Fruit fly (Drosophila melanogaster) whole organism, wandering third instar larva: ENCODE data around the gene orb.
A peak's percentile ranks its signal among the peaks of the same experiment; 100 is the strongest.

Experiments
- CG9705 ChIP-seq: fragments of 200-800 bp; sonication (Bioruptor generic); optimal IDR thresholded peaks from 2 replicates; lab custom pipeline; 2018; ENCODE audit warnings: missing biosample characterization, mild to moderate bottlenecking, missing genetic modification characterization
- Dfd ChIP-seq: fragments of >200 bp; optimal IDR thresholded peaks from 2 replicates; lab custom pipeline; 2017; ENCODE audit warnings: missing biosample characterization, missing genetic modification characterization
- Hr83 ChIP-seq: fragments of 200-300 bp; sonication (Bioruptor generic); optimal IDR thresholded peaks from 2 replicates; lab custom pipeline; 2016; ENCODE audit warnings: missing biosample characterization, mild to moderate bottlenecking, missing genetic modification characterization, moderate library complexity; ENCODE audit not compliant: poor library complexity, severe bottlenecking
- Jra ChIP-seq: sonication (Bioruptor generic); optimal IDR thresholded peaks from 2 replicates; lab custom pipeline; 2016; ENCODE audit warnings: missing biosample characterization, missing genetic modification characterization
- Myc ChIP-seq: fragments of >200 bp; optimal IDR thresholded peaks from 2 replicates; lab custom pipeline; 2017
- Sp1 ChIP-seq: fragments of 200-800 bp; sonication (Bioruptor generic); optimal IDR thresholded peaks from 3 replicates; lab custom pipeline; 2019; ENCODE audit warnings: missing biosample characterization, mild to moderate bottlenecking, missing genetic modification characterization, moderate library complexity
- br ChIP-seq: fragments of 200-800 bp; sonication (Bioruptor generic); optimal IDR thresholded peaks from 2 replicates; lab custom pipeline; 2016; ENCODE audit warnings: missing biosample characterization, missing genetic modification characterization
- dl ChIP-seq, 2 experiments: fragments of 175-275, 200-275 bp in 1 of 2; fragments of 200-275 bp in 1 of 2; sonication (Bioruptor generic); optimal IDR thresholded peaks; lab custom pipeline; 2018; ENCODE audit warnings: mild to moderate bottlenecking in 2 of 2, missing biosample characterization in 2 of 2, missing genetic modification characterization in 2 of 2, moderate library complexity in 2 of 2; ENCODE audit not compliant: partially characterized antibody in 2 of 2, insufficient read depth in 1 of 2
- dmrt93B ChIP-seq: fragments of 200-800 bp; sonication (Bioruptor generic); optimal IDR thresholded peaks from 2 replicates; lab custom pipeline; 2018; ENCODE audit warnings: missing biosample characterization, mild to moderate bottlenecking, missing genetic modification characterization
- fru ChIP-seq: fragments of 200-800 bp; sonication (Bioruptor generic); optimal IDR thresholded peaks from 3 replicates; lab custom pipeline; 2016; ENCODE audit warnings: missing biosample characterization, mild to moderate bottlenecking, missing genetic modification characterization
- jim ChIP-seq: fragments of 175-275, 200-325 bp; sonication (Bioruptor generic); optimal IDR thresholded peaks from 2 replicates; lab custom pipeline; 2016; ENCODE audit warnings: missing biosample characterization, mild to moderate bottlenecking, missing genetic modification characterization
- psq ChIP-seq: fragments of 200-800 bp; sonication (Bioruptor generic); optimal IDR thresholded peaks from 3 replicates; lab custom pipeline; 2017; ENCODE audit warnings: missing biosample characterization, mild to moderate bottlenecking, missing genetic modification characterization, moderate library complexity
- rgr ChIP-seq: fragments of 200-800 bp; sonication (Bioruptor generic); optimal IDR thresholded peaks from 3 replicates; lab custom pipeline; 2016; ENCODE audit warnings: missing biosample characterization, mild to moderate bottlenecking, missing genetic modification characterization
- woc ChIP-seq: sonication (Bioruptor generic); optimal IDR thresholded peaks from 2 replicates; lab custom pipeline; 2016; ENCODE audit warnings: missing biosample characterization, mild to moderate bottlenecking, missing genetic modification characterization

DNA sequence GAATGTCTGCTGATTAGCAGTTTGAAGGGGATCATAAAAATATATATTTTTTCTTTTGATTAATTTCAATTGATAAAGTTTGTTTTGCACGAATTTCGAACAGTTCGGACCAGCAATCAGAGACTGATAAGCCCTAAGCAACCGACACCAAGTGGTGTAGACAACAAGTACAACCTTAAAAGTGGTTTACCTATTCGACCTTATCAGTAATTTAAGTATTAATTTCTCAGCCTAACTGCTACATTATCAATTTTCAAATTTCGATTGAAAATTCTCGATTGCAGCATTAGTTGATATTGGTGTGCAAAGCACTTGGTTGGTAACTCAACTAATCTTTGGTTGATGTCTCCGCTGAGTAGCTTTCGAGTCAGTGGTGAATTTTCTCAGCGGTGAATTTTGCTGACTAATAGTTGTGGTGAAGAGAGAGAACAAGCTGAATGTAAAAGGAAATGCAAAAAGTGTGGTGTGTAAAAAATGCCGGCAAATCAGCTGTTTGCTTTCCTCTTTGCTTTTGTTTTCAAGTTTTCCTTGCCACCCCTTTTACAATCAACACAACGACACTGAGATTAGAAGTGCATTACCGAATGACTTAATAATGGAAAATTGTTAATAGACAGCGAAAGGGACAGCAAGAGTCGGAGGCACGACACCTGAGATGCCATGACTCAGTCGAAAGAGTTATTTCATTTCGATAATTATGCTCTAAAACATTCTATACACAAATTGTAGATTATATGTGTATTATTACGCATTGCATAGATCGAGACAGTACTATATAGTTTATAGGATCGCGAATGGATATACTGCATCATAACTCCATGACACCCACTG, 65.8 kb downstream of the orb start:
- no peak for TF ChIP-seq dmrt93B (GFP tag; lab: Kevin White, UChicago)
- peak; percentile 0 for TF ChIP-seq fru (GFP tag; lab: Kevin White, UChicago)
- no peak for TF ChIP-seq jim
- TF ChIP-seq Sp1 (GFP tag; lab: Kevin White, UChicago) = peak; percentile 31
- peak; percentile 11 for TF ChIP-seq br (GFP tag; lab: Kevin White, UChicago)
- TF ChIP-seq psq (GFP tag; lab: Kevin White, UChicago) = peak; percentile 75
- no peak for TF ChIP-seq CG9705 (GFP tag; lab: Kevin White, UChicago)
- TF ChIP-seq Dfd (GFP tag; lab: Kevin White, UChicago) = no peak
- no peak for TF ChIP-seq rgr (GFP tag; lab: Kevin White, UChicago)
- TF ChIP-seq dl (GFP tag; optimal IDR thresholded peaks at IDR 0.05; lab: Kevin White, UChicago; ENCODE audit: insufficient read depth in 1 of 2, partially characterized antibody in 2 of 2) = no peak
- TF ChIP-seq Myc (lab: Kevin White, UChicago) = peak; percentile 78
- TF ChIP-seq Jra (GFP tag; lab: Kevin White, UChicago) = no peak
- no peak for TF ChIP-seq Hr83 (GFP tag; lab: Kevin White, UChicago)
- TF ChIP-seq woc (GFP tag; lab: Kevin White, UChicago) = peak; percentile 28
